Worm (Caenorhabditis elegans) whole organism, L1 larva: ENCODE measurements around the gene F43H9.4.

Experiments
- ama-1 ChIP-seq: fragments of 150-350 bp; optimal IDR thresholded peaks from 2 replicates; lab custom pipeline; 2014
- dpl-1 ChIP-seq, 3 experiments: fragments of 150-350 bp in 2 of 3; sonication (generic microtip) in 1 of 3; optimal IDR thresholded peaks; 2 replicates each; lab custom pipeline; 2014 to 2017; ENCODE audit warnings: missing biosample characterization in 3 of 3, missing genetic modification characterization in 3 of 3, missing genetic modification reagents in 3 of 3
- lin-13 ChIP-seq: fragments of 150-350 bp; optimal IDR thresholded peaks from 2 replicates; lab custom pipeline; 2014; ENCODE audit warnings: missing biosample characterization, missing genetic modification reagents, missing genetic modification characterization
- mep-1 ChIP-seq: fragments of 150-350 bp; optimal IDR thresholded peaks from 2 replicates; lab custom pipeline; 2014; ENCODE audit warnings: missing biosample characterization, missing genetic modification characterization
- nhr-237 ChIP-seq: fragments of 150-350 bp; optimal IDR thresholded peaks from 2 replicates; lab custom pipeline; 2014; ENCODE audit warnings: missing biosample characterization, missing genetic modification characterization
- nhr-28 ChIP-seq: fragments of 150-350 bp; optimal IDR thresholded peaks from 2 replicates; lab custom pipeline; 2014; ENCODE audit warnings: missing biosample characterization, missing genetic modification characterization
- nhr-76 ChIP-seq: sonication (generic microtip); optimal IDR thresholded peaks from 2 replicates; lab custom pipeline; 2017; ENCODE audit warnings: missing biosample characterization, missing genetic modification characterization
- nhr-84 ChIP-seq: sonication (generic microtip); optimal IDR thresholded peaks from 2 replicates; lab custom pipeline; 2017; ENCODE audit warnings: missing biosample characterization, missing genetic modification characterization
- pqm-1 ChIP-seq: sonication (generic microtip); optimal IDR thresholded peaks from 3 replicates; lab custom pipeline; 2017; ENCODE audit warnings: missing biosample characterization, missing genetic modification characterization
- rnt-1 ChIP-seq: sonication (generic microtip); optimal IDR thresholded peaks from 2 replicates; lab custom pipeline; 2016; ENCODE audit warnings: mild to moderate bottlenecking, missing genetic modification characterization, moderate library complexity, missing compliant biosample characterization
- snpc-4 ChIP-seq: fragments of 150-350 bp; optimal IDR thresholded peaks from 2 replicates; lab custom pipeline; 2014; ENCODE audit warnings: missing biosample characterization, missing genetic modification characterization
- unc-62 ChIP-seq: fragments of 150-350 bp; optimal IDR thresholded peaks from 2 replicates; lab custom pipeline; 2014; ENCODE audit warnings: missing biosample characterization, missing genetic modification reagents, missing genetic modification characterization

DNA sequence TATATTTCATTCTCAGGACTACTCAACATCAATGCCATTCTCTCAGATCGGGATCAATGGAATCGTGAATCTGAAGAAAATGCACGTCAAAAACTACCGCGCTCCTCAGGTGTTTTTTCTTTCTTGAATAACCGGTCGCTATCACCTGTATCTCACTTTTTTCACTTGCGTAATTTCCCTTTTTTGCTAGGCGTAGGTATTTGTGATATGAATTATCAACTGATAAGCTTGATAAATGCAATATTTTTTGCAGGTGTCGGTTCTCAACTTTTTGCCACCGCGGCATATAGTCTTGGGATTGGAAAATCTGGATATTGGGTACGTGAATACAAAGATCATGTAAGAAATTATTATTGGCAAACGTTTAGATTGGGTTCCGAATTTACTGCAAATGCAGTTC is 28.7 kb downstream of the F43H9.4 start:
- TF ChIP-seq nhr-84, result no peak
- TF ChIP-seq nhr-28, result no peak
- TF ChIP-seq ama-1, result no peak
- TF ChIP-seq rnt-1 (tag; lab: Kevin White, UChicago), result no peak
- no peak for TF ChIP-seq nhr-76
- TF ChIP-seq mep-1 (tag; lab: Kevin White, UChicago), result no peak
- no peak for TF ChIP-seq unc-62 (GFP tag; lab: Kevin White, UChicago)
- TF ChIP-seq snpc-4 (tag; lab: Kevin White, UChicago), result no peak
- TF ChIP-seq nhr-237 (tag; lab: Kevin White, UChicago), result no peak
- no peak for TF ChIP-seq pqm-1 (tag; lab: Kevin White, UChicago)
- TF ChIP-seq lin-13 (GFP tag; lab: Kevin White, UChicago), result no peak
- TF ChIP-seq dpl-1 (GFP tag; optimal IDR thresholded peaks at IDR 0.05; lab: Kevin White, UChicago), result no peak
